Fruit fly (Drosophila melanogaster) whole organism, wandering third instar larva: Measurements from ENCODE around the gene CG5934.

Experiments
- Mio ChIP-seq: sonication (Bioruptor generic); optimal IDR thresholded peaks from 2 replicates; lab custom pipeline; 2016; ENCODE audit warnings: missing biosample characterization, missing genetic modification characterization
- Rel ChIP-seq, 2 experiments: fragments of 200-800 bp; sonication (Bioruptor generic) in 1 of 2; optimal IDR thresholded peaks; 2 replicates in 1 of 2; 3 replicates in 1 of 2; lab custom pipeline; 2016 to 2019; ENCODE audit warnings: mild to moderate bottlenecking in 2 of 2, missing biosample characterization in 2 of 2, missing genetic modification characterization in 2 of 2, moderate library complexity in 1 of 2
- dmrt93B ChIP-seq: fragments of 200-800 bp; sonication (Bioruptor generic); optimal IDR thresholded peaks from 2 replicates; lab custom pipeline; 2018; ENCODE audit warnings: missing biosample characterization, mild to moderate bottlenecking, missing genetic modification characterization
- psq ChIP-seq: fragments of 200-800 bp; sonication (Bioruptor generic); optimal IDR thresholded peaks from 3 replicates; lab custom pipeline; 2017; ENCODE audit warnings: missing biosample characterization, mild to moderate bottlenecking, missing genetic modification characterization, moderate library complexity
- usp ChIP-seq: fragments of >200 bp; optimal IDR thresholded peaks from 2 replicates; lab custom pipeline; 2017; ENCODE audit warnings: missing biosample characterization, missing genetic modification characterization

DNA sequence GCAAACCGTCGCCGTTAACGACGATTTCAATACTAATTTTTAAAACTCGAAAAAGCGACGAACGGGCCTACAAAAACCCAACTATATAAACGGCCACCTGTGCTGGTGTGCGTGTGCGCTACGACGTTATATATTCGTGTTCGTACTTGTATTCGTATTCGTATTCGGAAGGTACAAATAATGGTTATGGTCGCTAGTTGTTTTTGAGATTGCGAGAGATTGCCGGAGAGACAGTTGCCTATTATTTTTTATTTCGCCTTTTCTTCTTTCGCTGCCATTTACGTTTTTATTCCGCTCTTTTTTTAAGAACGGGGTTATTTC lies 8.3 kb downstream of the CG5934 start:
- TF ChIP-seq psq (GFP tag; lab: Kevin White, UChicago): no peak
- no peak for TF ChIP-seq Rel (GFP tag; optimal IDR thresholded peaks at IDR 0.05; lab: Kevin White, UChicago)
- TF ChIP-seq Rel (tag; optimal IDR thresholded peaks at IDR 0.05; lab: Kevin White, UChicago): no peak
- no peak for TF ChIP-seq usp (GFP tag; lab: Kevin White, UChicago)
- TF ChIP-seq dmrt93B (GFP tag; lab: Kevin White, UChicago): no peak
- TF ChIP-seq Mio (GFP tag; lab: Kevin White, UChicago): no peak
